Fruit fly (Drosophila melanogaster) whole organism, embryonic: ENCODE results near the gene Sirup.
A peak's percentile ranks its signal among the peaks of the same experiment; 100 is the strongest.

ENCODE experiments used
- Adf1 ChIP-seq: fragments of 200-800 bp; sonication (Bioruptor generic); IDR thresholded peaks from 2 replicates; pipeline ENCODE4 v1.3.6; 2022; ENCODE audit warnings: missing biosample characterization, missing genetic modification characterization
- Bgb ChIP-seq: fragments of 200-800 bp; sonication (Bioruptor generic); IDR thresholded peaks from 2 replicates; pipeline ENCODE4 v1.3.6; 2022; ENCODE audit warnings: missing biosample characterization, missing genetic modification characterization; ENCODE audit not compliant: partially characterized antibody
- CG10462 ChIP-seq: fragments of 200-800 bp; sonication (Bioruptor generic); optimal IDR thresholded peaks from 2 replicates; lab custom pipeline; 2016; ENCODE audit warnings: missing biosample characterization, missing genetic modification characterization
- CG10654 ChIP-seq: fragments of 200-800 bp; sonication (Bioruptor generic); optimal IDR thresholded peaks from 2 replicates; lab custom pipeline; 2016; ENCODE audit warnings: missing biosample characterization, missing genetic modification characterization
- CG11695 ChIP-seq: fragments of 200-800 bp; sonication (Bioruptor generic); IDR thresholded peaks from 3 replicates; pipeline ENCODE4 v1.3.6; 2022; ENCODE audit warnings: missing biosample characterization, missing genetic modification characterization
- CG13287 ChIP-seq: fragments of 200-800 bp; sonication (Bioruptor generic); IDR thresholded peaks from 2 replicates; pipeline ENCODE4 v1.3.6; 2022; ENCODE audit warnings: missing biosample characterization, missing genetic modification characterization; ENCODE audit not compliant: partially characterized antibody
- CG13775 ChIP-seq: fragments of 200-800 bp; sonication (Bioruptor generic); optimal IDR thresholded peaks from 3 replicates; lab custom pipeline; 2017; ENCODE audit warnings: missing biosample characterization, mild to moderate bottlenecking, missing genetic modification characterization
- CG15011 ChIP-seq: fragments of 200-800 bp; sonication (Bioruptor generic); optimal IDR thresholded peaks from 3 replicates; lab custom pipeline; 2018; ENCODE audit warnings: missing biosample characterization, mild to moderate bottlenecking, missing genetic modification characterization
- CG17328 ChIP-seq: fragments of 200-800 bp; sonication (Bioruptor generic); IDR thresholded peaks from 2 replicates; pipeline ENCODE4 v1.3.6; 2022; ENCODE audit warnings: missing biosample characterization, missing genetic modification characterization
- CG17612 ChIP-seq: fragments of 200-800 bp; sonication (Bioruptor generic); IDR thresholded peaks from 2 replicates; pipeline ENCODE4 v1.3.6; 2022; ENCODE audit warnings: missing biosample characterization, missing genetic modification characterization
- CG2875 ChIP-seq: fragments of 200-800 bp; sonication (Bioruptor generic); optimal IDR thresholded peaks from 2 replicates; lab custom pipeline; 2017; ENCODE audit warnings: missing biosample characterization, mild to moderate bottlenecking, missing genetic modification characterization, missing genetic modification reagents
- CG30020 ChIP-seq: fragments of 200-800 bp; optimal IDR thresholded peaks from 2 replicates; lab custom pipeline; 2019; ENCODE audit warnings: missing biosample characterization, mild to moderate bottlenecking, missing genetic modification characterization, moderate library complexity
- CG31365 ChIP-seq: fragments of 200-800 bp; sonication (Bioruptor generic); optimal IDR thresholded peaks from 2 replicates; lab custom pipeline; 2018; ENCODE audit warnings: missing biosample characterization, mild to moderate bottlenecking, missing genetic modification characterization
- CG3838 ChIP-seq: fragments of 200-800 bp; sonication (Bioruptor generic); optimal IDR thresholded peaks from 3 replicates; lab custom pipeline; 2016; ENCODE audit warnings: missing biosample characterization, missing genetic modification characterization
- CG6175 ChIP-seq: fragments of 200-800 bp; sonication (Bioruptor generic); IDR thresholded peaks from 3 replicates; pipeline ENCODE4 v1.3.6; 2022; ENCODE audit warnings: missing biosample characterization, missing genetic modification characterization
- CG6272 ChIP-seq: fragments of 200-800 bp; sonication (Bioruptor generic); IDR thresholded peaks from 2 replicates; pipeline ENCODE4 v1.3.6; 2022; ENCODE audit warnings: missing biosample characterization, missing genetic modification characterization
- CG7987 ChIP-seq: fragments of 200-800 bp; sonication (Bioruptor generic); optimal IDR thresholded peaks from 2 replicates; lab custom pipeline; 2018; ENCODE audit warnings: missing biosample characterization, mild to moderate bottlenecking, missing genetic modification characterization, moderate library complexity
- CG8290 ChIP-seq, 3 experiments: fragments of 200-800 bp; sonication (Bioruptor generic); optimal IDR thresholded peaks; 2 replicates each; lab custom pipeline; 2016 to 2019; ENCODE audit warnings: missing biosample characterization in 3 of 3, missing genetic modification characterization in 3 of 3, mild to moderate bottlenecking in 2 of 3, moderate library complexity in 1 of 3
- CG9932 ChIP-seq: fragments of 200-800 bp; sonication (Bioruptor generic); IDR thresholded peaks from 2 replicates; pipeline ENCODE4 v1.3.6; 2022; ENCODE audit warnings: missing biosample characterization, missing genetic modification characterization
- CHES-1-like ChIP-seq: fragments of 200-800 bp; sonication (Bioruptor generic); optimal IDR thresholded peaks from 2 replicates; lab custom pipeline; 2016; ENCODE audit warnings: missing biosample characterization, missing genetic modification characterization
- Dek ChIP-seq: fragments of 200-800 bp; sonication (Bioruptor generic); optimal IDR thresholded peaks from 3 replicates; lab custom pipeline; 2019; ENCODE audit warnings: missing biosample characterization, mild to moderate bottlenecking, missing genetic modification characterization, moderate library complexity
- Drgx ChIP-seq: fragments of 200-800 bp; sonication (Bioruptor generic); IDR thresholded peaks from 2 replicates; pipeline ENCODE4 v1.3.6; 2022; ENCODE audit warnings: missing biosample characterization, missing genetic modification characterization
- E2f1 ChIP-seq: fragments of 200-800 bp; sonication (Bioruptor generic); IDR thresholded peaks from 2 replicates; pipeline ENCODE4 v1.3.6; 2022; ENCODE audit warnings: missing biosample characterization, missing genetic modification characterization
- Elba2 ChIP-seq: fragments of 200-800 bp; sonication (Bioruptor generic); optimal IDR thresholded peaks from 3 replicates; lab custom pipeline; 2016; ENCODE audit warnings: missing biosample characterization, missing genetic modification characterization
- Ets65A ChIP-seq: fragments of 200-800 bp; sonication (Bioruptor generic); peaks from one replicate; lab custom pipeline; 2016; ENCODE audit warnings: missing biosample characterization, missing genetic modification characterization
- Gsc ChIP-seq: fragments of 200-800 bp; sonication (Bioruptor generic); IDR thresholded peaks from 2 replicates; pipeline ENCODE4 v1.3.6; 2022; ENCODE audit warnings: missing biosample characterization, missing genetic modification characterization
- HLHmδ ChIP-seq: fragments of 200-800 bp; sonication (Bioruptor generic); optimal IDR thresholded peaks from 2 replicates; lab custom pipeline; 2018; ENCODE audit warnings: missing biosample characterization, mild to moderate bottlenecking, missing genetic modification characterization, moderate library complexity
- Hr39 ChIP-seq: fragments of >200 bp; optimal IDR thresholded peaks from 2 replicates; lab custom pipeline; 2017
- Hr51 ChIP-seq, 2 experiments: fragments of 200-800 bp; sonication (Bioruptor generic); optimal IDR thresholded peaks; 2 replicates in 1 of 2; 3 replicates in 1 of 2; lab custom pipeline; 2016 to 2018; ENCODE audit warnings: missing biosample characterization in 2 of 2, missing genetic modification characterization in 2 of 2, mild to moderate bottlenecking in 1 of 2, moderate library complexity in 1 of 2
- MESR4 ChIP-seq: fragments of 200-800 bp; sonication (Bioruptor generic); optimal IDR thresholded peaks from 2 replicates; lab custom pipeline; 2018; ENCODE audit warnings: missing biosample characterization, mild to moderate bottlenecking, missing genetic modification characterization, moderate library complexity
- Med ChIP-seq: fragments of 200-800 bp; sonication (Bioruptor generic); peaks from one replicate; lab custom pipeline; 2016; ENCODE audit warnings: missing biosample characterization, missing genetic modification characterization, mild to moderate bottlenecking, inconsistent platforms, moderate library complexity
- Mrtf ChIP-seq: fragments of 200-800 bp; sonication (Bioruptor generic); IDR thresholded peaks from 3 replicates; pipeline ENCODE4 v1.3.6; 2022; ENCODE audit warnings: missing biosample characterization, missing genetic modification characterization
- Optix ChIP-seq: fragments of 200-800 bp; sonication (Bioruptor generic); IDR thresholded peaks from 3 replicates; pipeline ENCODE4 v1.3.6; 2022; ENCODE audit warnings: missing biosample characterization, missing genetic modification characterization
- PHDP ChIP-seq: fragments of 200-800 bp; sonication (Bioruptor generic); optimal IDR thresholded peaks from 3 replicates; lab custom pipeline; 2018; ENCODE audit warnings: missing biosample characterization, mild to moderate bottlenecking, missing genetic modification characterization, moderate library complexity
- Poxn ChIP-seq: fragments of 200-800 bp; sonication (Bioruptor generic); IDR thresholded peaks from 2 replicates; pipeline ENCODE4 v1.3.6; 2022; ENCODE audit warnings: missing biosample characterization, missing genetic modification characterization
- ab ChIP-seq: fragments of 200-800 bp; sonication (Bioruptor generic); optimal IDR thresholded peaks from 2 replicates; lab custom pipeline; 2016; ENCODE audit warnings: missing biosample characterization, missing genetic modification characterization
- danr ChIP-seq: fragments of 200-800 bp; sonication (Bioruptor generic); IDR thresholded peaks from 2 replicates; pipeline ENCODE4 v1.3.6; 2022; ENCODE audit warnings: missing biosample characterization, missing genetic modification characterization
- eve ChIP-seq, 2 experiments: fragments of >200 bp; optimal IDR thresholded peaks; 2 replicates each; lab custom pipeline; 2017; ENCODE audit warnings: missing biosample characterization in 2 of 2, missing genetic modification characterization in 2 of 2
- gce ChIP-seq: fragments of 200-800 bp; sonication (Bioruptor generic); IDR thresholded peaks from 3 replicates; pipeline ENCODE4 v1.3.6; 2022; ENCODE audit warnings: missing biosample characterization, missing genetic modification characterization
- grau ChIP-seq: fragments of 200-800 bp; optimal IDR thresholded peaks from 3 replicates; lab custom pipeline; 2019; ENCODE audit warnings: missing biosample characterization, mild to moderate bottlenecking, missing genetic modification characterization, moderate library complexity
- grn ChIP-seq: fragments of 200-800 bp; sonication (Bioruptor generic); optimal IDR thresholded peaks from 3 replicates; lab custom pipeline; 2017; ENCODE audit warnings: missing biosample characterization, missing genetic modification characterization
- jumu ChIP-seq: fragments of 200-800 bp; sonication (Bioruptor generic); optimal IDR thresholded peaks from 3 replicates; lab custom pipeline; 2016; ENCODE audit warnings: missing biosample characterization, missing genetic modification characterization
- mam ChIP-seq: fragments of 200-800 bp; sonication (Bioruptor generic); optimal IDR thresholded peaks from 3 replicates; lab custom pipeline; 2016; ENCODE audit warnings: missing biosample characterization, missing genetic modification characterization
- nmo ChIP-seq: fragments of 200-800 bp; sonication (Bioruptor generic); optimal IDR thresholded peaks from 2 replicates; lab custom pipeline; 2018; ENCODE audit warnings: missing biosample characterization, mild to moderate bottlenecking, missing genetic modification characterization, moderate library complexity
- rib ChIP-seq: fragments of 200-800 bp; sonication (Bioruptor generic); IDR thresholded peaks from 2 replicates; pipeline ENCODE4 v1.3.6; 2022; ENCODE audit warnings: missing biosample characterization, missing genetic modification characterization
- schlank ChIP-seq: fragments of 200-800 bp; sonication (Bioruptor generic); optimal IDR thresholded peaks from 2 replicates; lab custom pipeline; 2018; ENCODE audit warnings: missing biosample characterization, mild to moderate bottlenecking, missing genetic modification characterization
- trh ChIP-seq: fragments of 200-800 bp; sonication (Bioruptor generic); optimal IDR thresholded peaks from 2 replicates; lab custom pipeline; 2016; ENCODE audit warnings: missing biosample characterization, missing genetic modification characterization
- vnd ChIP-seq: fragments of 200-800 bp; sonication (Bioruptor generic); IDR thresholded peaks from 3 replicates; pipeline ENCODE4 v1.3.6; 2022; ENCODE audit warnings: missing biosample characterization, missing genetic modification characterization; ENCODE audit not compliant: partially characterized antibody
- z ChIP-seq: fragments of 200-800 bp; sonication (Bioruptor generic); IDR thresholded peaks from 3 replicates; pipeline ENCODE4 v1.3.6; 2022; ENCODE audit warnings: missing biosample characterization, missing genetic modification characterization

Gene Sirup

dm6 chr2L:7954588-7954987, 44.1 kb upstream of the Sirup start (continued):
- TF ChIP-seq CG30020 (tag; lab: Kevin White, UChicago): no peak
- no peak for TF ChIP-seq Hr39
- TF ChIP-seq Med: peak; percentile 61
- no peak for TF ChIP-seq Poxn (GFP tag; lab: Robert Waterston, UW)
- TF ChIP-seq CG9932 (GFP tag; lab: Robert Waterston, UW): peak; percentile 53
- TF ChIP-seq Elba2 (GFP tag; lab: Kevin White, UChicago): no peak
- TF ChIP-seq Optix (GFP tag; lab: Robert Waterston, UW): no peak
- no peak for TF ChIP-seq CG10462 (GFP tag; lab: Kevin White, UChicago)
- TF ChIP-seq CG11695 (GFP tag; lab: Robert Waterston, UW): 0 out of 3 replicates have a peak, but pooled peaks have one; percentile 25
- TF ChIP-seq, all 482 proteins: peak for 6

dm6 chr2L:7956310-7957067, 42.2 kb upstream of the Sirup start:
- TF ChIP-seq ab (no peak), MESR4 (no peak), Ets65A (GFP tag; lab: Kevin White, UChicago) (no peak), CG6272 (no peak), CG31365 (tag; lab: Kevin White, UChicago) (no peak), CHES-1-like (GFP tag; lab: Kevin White, UChicago) (no peak), CG3838 (GFP tag; lab: Kevin White, UChicago) (no peak), CG13775 (GFP tag; lab: Kevin White, UChicago) (no peak), schlank (tag; lab: Kevin White, UChicago) (no peak), Adf1 (peak; percentile 67; the same call in 1 of the 2 replicates), rib (GFP tag; lab: Robert Waterston, UW) (peak; percentile 36; the same call in 1 of the 2 replicates), danr (GFP tag; lab: Robert Waterston, UW) (no peak), Hr51 (GFP tag; optimal IDR thresholded peaks at IDR 0.05; lab: Kevin White, UChicago) (no peak), Gsc (GFP tag; lab: Robert Waterston, UW) (no peak), CG2875 (no peak), nmo (GFP tag; lab: Kevin White, UChicago) (no peak), Dek (tag; lab: Kevin White, UChicago) (no peak), grn (no peak), CG7987 (GFP tag; lab: Kevin White, UChicago) (no peak), HLHmδ (GFP tag; lab: Kevin White, UChicago) (no peak), PHDP (tag; lab: Kevin White, UChicago) (no peak), CG8290 (GFP tag; optimal IDR thresholded peaks at IDR 0.05; lab: Kevin White, UChicago) (no peak), CG8290 (tag; optimal IDR thresholded peaks at IDR 0.05; lab: Kevin White, UChicago) (no peak), vnd (no peak), CG10654 (no peak), E2f1 (GFP tag; lab: Robert Waterston, UW) (no peak), trh (no peak), CG17612 (GFP tag; lab: Robert Waterston, UW) (no peak), gce (no peak), CG15011 (GFP tag; lab: Kevin White, UChicago) (no peak), eve (GFP tag; optimal IDR thresholded peaks at IDR 0.05; lab: Kevin White, UChicago) (no peak), z (GFP tag; lab: Robert Waterston, UW) (0 out of 3 replicates have a peak, but pooled peaks have one; percentile 44), Drgx (GFP tag; lab: Robert Waterston, UW) (peak; percentile 60; the same call in 1 of the 2 replicates), CG17328 (GFP tag; lab: Robert Waterston, UW) (no peak), jumu (GFP tag; lab: Kevin White, UChicago) (no peak), mam (GFP tag; lab: Kevin White, UChicago) (no peak), grau (tag; lab: Kevin White, UChicago) (no peak), Bgb (GFP tag; lab: Robert Waterston, UW) (peak; percentile 50; the same call in 1 of the 2 replicates), CG13287 (GFP tag; lab: Robert Waterston, UW) (no peak), Mrtf (GFP tag; lab: Robert Waterston, UW) (no peak), CG6175 (GFP tag; lab: Robert Waterston, UW) (peak; percentile 88)
